Worm (Caenorhabditis elegans): ENCODE measurements around the gene clc-3.

DNA sequence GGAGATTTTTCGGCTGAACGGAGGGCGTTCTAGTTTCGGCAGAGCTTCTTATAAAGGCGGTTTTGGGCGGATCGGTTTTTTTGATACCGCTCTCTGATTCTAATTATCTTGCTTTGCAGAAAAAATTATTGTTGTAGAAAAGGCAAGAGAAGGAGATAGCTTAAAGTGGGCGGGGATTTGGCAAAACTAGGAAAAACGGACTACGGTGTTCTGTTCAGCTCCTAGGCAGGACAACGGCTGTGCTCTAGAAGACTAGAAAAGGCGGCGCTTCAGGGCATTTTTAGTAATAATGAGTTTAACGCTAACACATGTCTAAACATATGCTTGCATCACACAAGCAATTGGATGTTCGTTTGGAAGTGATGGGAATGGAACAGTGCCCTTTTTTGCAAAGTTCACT, 44.5 kb upstream of the clc-3 start, which contains the start of gene C04F6.7:
- TF ChIP-seq tbx-37 (GFP tag; conservative IDR thresholded peaks at IDR 0.05) = no peak
- TF ChIP-seq hmg-4 (GFP tag; optimal IDR thresholded peaks at IDR 0.05) = no peak
- TF ChIP-seq scrt-1 (GFP tag; IDR thresholded peaks at IDR 0.05) = no peak
- no peak for TF ChIP-seq pes-1 (GFP tag; IDR thresholded peaks at IDR 0.05)
- no peak for TF ChIP-seq ama-1 (optimal IDR thresholded peaks at IDR 0.05)
- TF ChIP-seq tbx-11 (GFP tag; IDR thresholded peaks at IDR 0.05) = no peak
- TF ChIP-seq ets-7 (tag; optimal IDR thresholded peaks at IDR 0.05) = no peak
